Worm (Caenorhabditis elegans): ENCODE results near the gene clec-74.

clec-74 gene

ce11 chrIV:3988638-3989152 lies 31.9 kb downstream of the clec-74 start, which contains the start of gene clec-78 (continued):
- peak; percentile 43 for TF ChIP-seq mxl-3 (GFP tag; optimal IDR thresholded peaks at IDR 0.05)
- no peak for TF ChIP-seq arid-1 (GFP tag; conservative IDR thresholded peaks at IDR 0.05)
- TF ChIP-seq nhr-6 (tag; optimal IDR thresholded peaks at IDR 0.05): peak; percentile 39
- TF ChIP-seq php-3 (GFP tag; IDR thresholded peaks at IDR 0.05): peak; percentile 83
- peak; percentile 95 for TF ChIP-seq dmd-6 (GFP tag; IDR thresholded peaks at IDR 0.05)
- TF ChIP-seq hlh-11 (tag; optimal IDR thresholded peaks at IDR 0.05): peak; percentile 79
- no peak for TF ChIP-seq T20F7.1 (GFP tag; optimal IDR thresholded peaks at IDR 0.05)
- TF ChIP-seq nhr-111 (GFP tag; optimal IDR thresholded peaks at IDR 0.05): no peak

DNA sequence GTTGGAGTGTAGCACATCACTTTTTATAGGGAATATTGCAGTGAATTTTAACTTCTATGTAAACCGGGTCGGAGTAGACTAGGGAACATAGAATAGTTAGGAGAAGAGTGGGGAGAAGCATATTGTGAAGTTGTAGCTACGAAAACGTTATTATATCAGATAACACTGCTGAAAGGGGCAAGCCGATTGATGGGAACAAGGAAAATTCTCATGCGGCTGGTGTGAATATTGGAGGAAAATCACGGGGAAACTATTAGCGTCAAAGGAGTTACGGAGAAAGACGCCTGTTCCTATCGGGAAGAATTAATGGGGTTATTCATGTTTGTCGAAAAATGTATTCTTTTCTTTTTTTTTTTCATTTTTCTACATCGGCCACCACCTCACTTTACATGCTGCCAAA lies 36.5 kb downstream of the clec-74 start, which contains the start of gene F47C12.6:
Gene F47C12.6, minus strand, starts transcription at position 101 of the 400 bp plus-strand sequence.
- TF ChIP-seq mxl-2 (GFP tag; conservative IDR thresholded peaks at IDR 0.05) (no peak), php-3 (GFP tag; IDR thresholded peaks at IDR 0.05) (no peak), cey-2 (tag; optimal IDR thresholded peaks at IDR 0.05; ENCODE audit: borderline replicate concordance, insufficient read depth) (no peak), R02D3.7 (tag; optimal IDR thresholded peaks at IDR 0.05) (no peak), mxl-3 (GFP tag; optimal IDR thresholded peaks at IDR 0.05) (no peak), daf-12 (tag; optimal IDR thresholded peaks at IDR 0.05) (no peak), F49E8.2 (tag; optimal IDR thresholded peaks at IDR 0.05; ENCODE audit: borderline replicate concordance) (no peak), dmd-6 (GFP tag; IDR thresholded peaks at IDR 0.05) (no peak), sdz-12 (GFP tag; optimal IDR thresholded peaks at IDR 0.05) (no peak)

DNA sequence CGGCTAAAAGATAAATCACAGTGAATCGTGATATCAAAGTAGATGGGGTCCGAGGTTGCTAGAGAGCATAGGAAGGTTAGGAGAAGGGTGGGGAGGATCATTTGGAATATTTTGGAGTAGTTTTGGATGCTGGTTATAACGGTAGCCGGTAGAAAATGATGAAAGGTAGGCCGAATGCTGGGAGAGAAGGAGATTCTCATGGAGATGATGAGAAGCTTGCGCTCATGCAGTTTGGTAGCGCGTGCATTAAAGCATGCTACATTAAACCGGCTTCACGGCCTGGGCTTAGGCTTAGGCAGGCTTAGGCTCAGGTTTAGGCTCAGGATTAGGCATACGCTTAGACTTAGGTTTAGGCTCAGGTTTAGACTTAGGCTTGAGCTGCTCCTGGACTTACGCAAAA lies 37.5 kb downstream of the clec-74 start, which contains the start of gene F47C12.13:
Gene F47C12.13, minus strand, starts transcription at position 101 of the 400 bp plus-strand sequence.
- TF ChIP-seq madf-9 (GFP tag; conservative IDR thresholded peaks at IDR 0.05): no peak
- TF ChIP-seq unc-62 (GFP tag; optimal IDR thresholded peaks at IDR 0.05 in 1 of 2): peak in 1 of 2 experiments; percentile 0
- TF ChIP-seq unc-62 (tag; optimal IDR thresholded peaks at IDR 0.05): no peak

ce11 chrIV:3995384-3995783 lies 38.6 kb downstream of the clec-74 start, which contains the start of gene F47C12.7:
F47C12.7 (minus strand) TSS chrIV:3995484.
- no peak for TF ChIP-seq mxl-2 (GFP tag; conservative IDR thresholded peaks at IDR 0.05)
- TF ChIP-seq aha-1 (tag): peak; percentile 28
- no peak for TF ChIP-seq hif-1 (tag; optimal IDR thresholded peaks at IDR 0.05)
- no peak for TF ChIP-seq zip-11 (GFP tag; IDR thresholded peaks at IDR 0.05)
- no peak for TF ChIP-seq gei-8 (GFP tag; optimal IDR thresholded peaks at IDR 0.05)
- no peak for TF ChIP-seq nhr-237 (tag; optimal IDR thresholded peaks at IDR 0.05)

- no peak for TF ChIP-seq ceh-32 (tag; optimal IDR thresholded peaks at IDR 0.05; ENCODE audit: poor library complexity)
- TF ChIP-seq aha-1 (tag): no peak
- TF ChIP-seq mep-1 (tag; optimal IDR thresholded peaks at IDR 0.05): no peak
- no peak for TF ChIP-seq fkh-10 (GFP tag; optimal IDR thresholded peaks at IDR 0.05)
- no peak for TF ChIP-seq Y75B8A.6 (GFP tag; IDR thresholded peaks at IDR 0.05)
- no peak for TF ChIP-seq nhr-102 (tag; optimal IDR thresholded peaks at IDR 0.05)
- no peak for TF ChIP-seq lim-7 (GFP tag; IDR thresholded peaks at IDR 0.05)
- TF ChIP-seq zag-1 (tag; optimal IDR thresholded peaks at IDR 0.05): no peak
- no peak for TF ChIP-seq dpl-1 (GFP tag; optimal IDR thresholded peaks at IDR 0.05)
- no peak for TF ChIP-seq arid-1 (GFP tag; conservative IDR thresholded peaks at IDR 0.05)
Observed at ce11 chrIV:3998517-3998916, 41.7 kb downstream of the clec-74 start, which contains the start of gene F47C12.8. F47C12.8 (minus strand) TSS chrIV:3998617.

DNA sequence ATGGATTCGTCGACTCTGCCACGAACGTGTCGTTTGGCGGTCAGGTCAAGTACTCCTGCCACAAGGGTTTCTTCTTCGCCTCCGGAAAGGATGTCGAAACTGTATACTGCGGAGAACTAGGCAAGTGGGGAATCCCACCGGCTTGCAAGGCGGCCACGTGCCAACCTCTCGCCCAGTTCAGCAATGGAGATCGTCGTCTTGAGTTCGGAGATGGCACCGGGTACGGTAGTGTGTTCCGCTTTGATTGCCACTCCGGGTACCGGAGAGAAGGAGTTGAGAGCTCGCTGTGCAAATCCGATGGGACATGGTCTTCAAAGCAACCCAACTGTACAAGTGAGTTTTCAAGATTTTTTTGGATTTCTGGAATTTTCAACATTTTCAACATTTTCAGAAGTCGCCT lies 42.9 kb downstream of the clec-74 start:
- no peak for TF ChIP-seq nhr-76 (tag; optimal IDR thresholded peaks at IDR 0.05)
- no peak for TF ChIP-seq ztf-7 (tag; optimal IDR thresholded peaks at IDR 0.05)
- no peak for TF ChIP-seq lsy-2 (tag; optimal IDR thresholded peaks at IDR 0.05)
- TF ChIP-seq daf-16 (GFP tag; optimal IDR thresholded peaks at IDR 0.05): no peak
- TF ChIP-seq daf-16 (tag; optimal IDR thresholded peaks at IDR 0.05): no peak
- TF ChIP-seq mdt-29 (GFP tag; IDR thresholded peaks at IDR 0.05): no peak
- no peak for TF ChIP-seq spr-3 (GFP tag; optimal IDR thresholded peaks at IDR 0.05)
- TF ChIP-seq Y75B8A.6 (GFP tag; IDR thresholded peaks at IDR 0.05): no peak
- TF ChIP-seq set-16 (GFP tag; IDR thresholded peaks at IDR 0.05): peak; percentile 51
- TF ChIP-seq dve-1 (tag; optimal IDR thresholded peaks at IDR 0.05; ENCODE audit: insufficient read depth): no peak

All from whole organism, L4 larva.